Fruit fly (Drosophila melanogaster) whole organism, embryonic: Measurements from ENCODE around the gene CG45544.

Experiments
- ATbp ChIP-seq: fragments of 200-800 bp; sonication (Bioruptor generic); optimal IDR thresholded peaks from 2 replicates; lab custom pipeline; 2017; ENCODE audit warnings: missing biosample characterization, mild to moderate bottlenecking, missing genetic modification characterization, missing genetic modification reagents
- B-H2 ChIP-seq: fragments of 200-800 bp; sonication (Bioruptor generic); optimal IDR thresholded peaks from 2 replicates; lab custom pipeline; 2018; ENCODE audit warnings: missing biosample characterization, mild to moderate bottlenecking, missing genetic modification characterization
- Bgb ChIP-seq: fragments of 200-800 bp; sonication (Bioruptor generic); IDR thresholded peaks from 2 replicates; pipeline ENCODE4 v1.3.6; 2022; ENCODE audit warnings: missing biosample characterization, missing genetic modification characterization; ENCODE audit not compliant: partially characterized antibody
- CG10543 ChIP-seq: fragments of 200-800 bp; sonication (Bioruptor generic); optimal IDR thresholded peaks from 3 replicates; lab custom pipeline; 2017; ENCODE audit warnings: missing biosample characterization, mild to moderate bottlenecking, missing genetic modification characterization, moderate library complexity
- CG10654 ChIP-seq: fragments of 200-800 bp; sonication (Bioruptor generic); optimal IDR thresholded peaks from 2 replicates; lab custom pipeline; 2016; ENCODE audit warnings: missing biosample characterization, missing genetic modification characterization
- CG11456 ChIP-seq: fragments of 200-800 bp; sonication (Bioruptor generic); IDR thresholded peaks from 3 replicates; pipeline ENCODE4 v1.3.6; 2022; ENCODE audit warnings: missing biosample characterization, missing genetic modification characterization
- CG1233 ChIP-seq: fragments of 200-800 bp; sonication (Bioruptor generic); optimal IDR thresholded peaks from 4 replicates; lab custom pipeline; 2018; ENCODE audit warnings: missing biosample characterization, mild to moderate bottlenecking, missing genetic modification characterization
- CG1603 ChIP-seq: fragments of 200-800 bp; sonication (Bioruptor generic); optimal IDR thresholded peaks from 2 replicates; lab custom pipeline; 2019; ENCODE audit warnings: missing biosample characterization, mild to moderate bottlenecking, missing genetic modification characterization, moderate library complexity
- CG17912 ChIP-seq: fragments of 200-800 bp; sonication (Bioruptor generic); optimal IDR thresholded peaks from 2 replicates; lab custom pipeline; 2018; ENCODE audit warnings: missing biosample characterization, mild to moderate bottlenecking, missing genetic modification characterization
- CG18011 ChIP-seq: fragments of 200-800 bp; sonication (Bioruptor generic); optimal IDR thresholded peaks from 2 replicates; lab custom pipeline; 2017; ENCODE audit warnings: missing biosample characterization, missing genetic modification characterization, mild to moderate bottlenecking, moderate library complexity, missing genotype
- CG2889 ChIP-seq: fragments of 200-800 bp; sonication (Bioruptor generic); IDR thresholded peaks from 3 replicates; pipeline ENCODE4 v1.3.6; 2022; ENCODE audit warnings: missing biosample characterization, missing genetic modification characterization
- CG31224 ChIP-seq: fragments of 200-800 bp; sonication (Bioruptor generic); IDR thresholded peaks from 2 replicates; pipeline ENCODE4 v1.3.6; 2022; ENCODE audit warnings: missing biosample characterization, missing genetic modification characterization
- CG32532 ChIP-seq: fragments of 200-800 bp; sonication (Bioruptor generic); IDR thresholded peaks from 2 replicates; pipeline ENCODE4 v1.3.6; 2022; ENCODE audit warnings: missing biosample characterization, missing genetic modification characterization
- CG4282 ChIP-seq: fragments of 200-800 bp; sonication (Bioruptor generic); optimal IDR thresholded peaks from 2 replicates; lab custom pipeline; 2016; ENCODE audit warnings: missing biosample characterization, missing genetic modification characterization
- CG4617 ChIP-seq: fragments of 200-800 bp; sonication (Bioruptor generic); optimal IDR thresholded peaks from 3 replicates; lab custom pipeline; 2016; ENCODE audit warnings: missing biosample characterization, missing genetic modification characterization, borderline replicate concordance
- CG7745 ChIP-seq: fragments of 200-800 bp; sonication (Bioruptor generic); optimal IDR thresholded peaks from 2 replicates; lab custom pipeline; 2018; ENCODE audit warnings: missing biosample characterization, mild to moderate bottlenecking, missing genetic modification characterization, moderate library complexity
- CkIIα-i1 ChIP-seq: fragments of 200-800 bp; sonication (Bioruptor generic); IDR thresholded peaks from 2 replicates; pipeline ENCODE4 v1.3.6; 2022; ENCODE audit warnings: missing biosample characterization, missing genetic modification characterization
- Drgx ChIP-seq: fragments of 200-800 bp; sonication (Bioruptor generic); IDR thresholded peaks from 2 replicates; pipeline ENCODE4 v1.3.6; 2022; ENCODE audit warnings: missing biosample characterization, missing genetic modification characterization
- Hey ChIP-seq: fragments of 200-800 bp; sonication (Bioruptor generic); optimal IDR thresholded peaks from 3 replicates; lab custom pipeline; 2018; ENCODE audit warnings: missing biosample characterization, mild to moderate bottlenecking, missing genetic modification characterization
- HmgD ChIP-seq: fragments of 200-800 bp; sonication (Bioruptor generic); optimal IDR thresholded peaks from 3 replicates; lab custom pipeline; 2016; ENCODE audit warnings: missing biosample characterization, missing genetic modification characterization
- Kr ChIP-seq: fragments of 200-800 bp; sonication (Bioruptor generic); optimal IDR thresholded peaks from 2 replicates; lab custom pipeline; 2017; ENCODE audit warnings: missing biosample characterization, mild to moderate bottlenecking, missing genetic modification characterization
- Mes4 ChIP-seq: fragments of 200-800 bp; sonication (Bioruptor generic); optimal IDR thresholded peaks from 2 replicates; lab custom pipeline; 2016; ENCODE audit warnings: missing biosample characterization, missing genetic modification characterization
- Nf-YB ChIP-seq: fragments of 200-800 bp; sonication (Bioruptor generic); optimal IDR thresholded peaks from 3 replicates; lab custom pipeline; 2019; ENCODE audit warnings: missing biosample characterization, mild to moderate bottlenecking, missing genetic modification characterization, moderate library complexity
- Oaz ChIP-seq: fragments of 200-800 bp; sonication (Bioruptor generic); IDR thresholded peaks from 2 replicates; pipeline ENCODE4 v1.3.6; 2022; ENCODE audit warnings: missing biosample characterization, missing genetic modification characterization
- Oli ChIP-seq: fragments of 200-800 bp; sonication (Bioruptor generic); optimal IDR thresholded peaks from 2 replicates; lab custom pipeline; 2018; ENCODE audit warnings: missing biosample characterization, mild to moderate bottlenecking, missing genetic modification characterization, moderate library complexity
- Rx ChIP-seq: fragments of 200-800 bp; sonication (Bioruptor generic); IDR thresholded peaks from 2 replicates; pipeline ENCODE4 v1.3.6; 2022; ENCODE audit warnings: missing biosample characterization, missing genetic modification characterization
- Spps ChIP-seq: fragments of 200-800 bp; sonication (Bioruptor generic); optimal IDR thresholded peaks from 2 replicates; lab custom pipeline; 2018; ENCODE audit warnings: missing biosample characterization, mild to moderate bottlenecking, missing genetic modification characterization
- Taf1 ChIP-seq: fragments of 200-800 bp; sonication (Bioruptor generic); IDR thresholded peaks from 2 replicates; pipeline ENCODE4 v1.3.6; 2022; ENCODE audit warnings: missing biosample characterization, missing genetic modification characterization
- amos ChIP-seq: fragments of 200-800 bp; sonication (Bioruptor generic); IDR thresholded peaks from 2 replicates; pipeline ENCODE4 v1.3.6; 2022; ENCODE audit warnings: missing biosample characterization, missing genetic modification characterization; ENCODE audit not compliant: partially characterized antibody
- aop ChIP-seq: fragments of 200-800 bp; sonication (Bioruptor generic); IDR thresholded peaks from 2 replicates; pipeline ENCODE4 v1.3.6; 2022; ENCODE audit warnings: missing biosample characterization, missing genetic modification characterization
- ap ChIP-seq: fragments of 200-800 bp; sonication (Bioruptor generic); IDR thresholded peaks from 2 replicates; pipeline ENCODE4 v1.3.6; 2022; ENCODE audit warnings: missing biosample characterization, missing genetic modification characterization
- cas ChIP-seq: fragments of 200-800 bp; sonication (Bioruptor generic); IDR thresholded peaks from 2 replicates; pipeline ENCODE4 v1.3.6; 2022; ENCODE audit warnings: missing biosample characterization, missing genetic modification characterization
- crol ChIP-seq: fragments of 200-800 bp; sonication (Bioruptor generic); IDR thresholded peaks from 2 replicates; pipeline ENCODE4 v1.3.6; 2022; ENCODE audit warnings: missing biosample characterization, missing genetic modification characterization
- dpn ChIP-seq, 2 experiments: fragments of 200-800 bp; sonication (Bioruptor generic); optimal IDR thresholded peaks; 3 replicates each; lab custom pipeline; 2016; ENCODE audit warnings: missing biosample characterization in 2 of 2, missing genetic modification characterization in 2 of 2
- dysf ChIP-seq: fragments of 200-800 bp; sonication (Bioruptor generic); IDR thresholded peaks from 3 replicates; pipeline ENCODE4 v1.3.6; 2022; ENCODE audit warnings: missing biosample characterization, missing genetic modification characterization
- exex ChIP-seq: fragments of 200-800 bp; sonication (Bioruptor generic); optimal IDR thresholded peaks from 4 replicates; lab custom pipeline; 2018; ENCODE audit warnings: missing biosample characterization, mild to moderate bottlenecking, missing genetic modification characterization, moderate library complexity
- jing ChIP-seq: fragments of 200-800 bp; sonication (Bioruptor generic); optimal IDR thresholded peaks from 2 replicates; lab custom pipeline; 2018; ENCODE audit warnings: missing biosample characterization, mild to moderate bottlenecking, missing genetic modification characterization
- lbe ChIP-seq: fragments of 200-800 bp; sonication (Bioruptor generic); optimal IDR thresholded peaks from 2 replicates; lab custom pipeline; 2016; ENCODE audit warnings: missing biosample characterization, mild to moderate bottlenecking, missing genetic modification characterization
- nerfin-2 ChIP-seq: fragments of 200-800 bp; sonication (Bioruptor generic); IDR thresholded peaks from 2 replicates; pipeline ENCODE4 v1.3.6; 2022; ENCODE audit warnings: missing biosample characterization, missing genetic modification characterization; ENCODE audit not compliant: partially characterized antibody
- nmo ChIP-seq: fragments of 200-800 bp; sonication (Bioruptor generic); optimal IDR thresholded peaks from 2 replicates; lab custom pipeline; 2018; ENCODE audit warnings: missing biosample characterization, mild to moderate bottlenecking, missing genetic modification characterization, moderate library complexity
- org-1 ChIP-seq: fragments of 200-800 bp; sonication (Bioruptor generic); optimal IDR thresholded peaks from 2 replicates; lab custom pipeline; 2017; ENCODE audit warnings: missing biosample characterization, missing genetic modification characterization
- pan ChIP-seq, 4 experiments: fragments of >200 bp in 3 of 4; fragments of 200-800 bp in 1 of 4; sonication (Bioruptor generic) in 1 of 4; optimal IDR thresholded peaks in 3 of 4; IDR thresholded peaks in 1 of 4; 2 replicates each; pipeline versions ENCODE4 v1.3.6 to Lab custom; 2017 to 2022; ENCODE audit warnings: missing biosample characterization in 2 of 4, missing genetic modification characterization in 2 of 4, mixed read lengths in 1 of 4
- peb ChIP-seq: fragments of 200-800 bp; sonication (Bioruptor generic); IDR thresholded peaks from 2 replicates; pipeline ENCODE4 v1.3.6; 2022; ENCODE audit warnings: missing biosample characterization, missing genetic modification characterization
- prd ChIP-seq, 3 experiments: fragments of >200 bp in 2 of 3; fragments of 200-800 bp in 1 of 3; sonication (Bioruptor generic) in 1 of 3; optimal IDR thresholded peaks in 2 of 3; IDR thresholded peaks in 1 of 3; 2 replicates in 2 of 3; 3 replicates in 1 of 3; pipeline versions ENCODE4 v1.3.6 to Lab custom; 2017 to 2022; ENCODE audit warnings: missing biosample characterization in 1 of 3, missing genetic modification characterization in 1 of 3
- psq ChIP-seq: fragments of 200-800 bp; sonication (Bioruptor generic); optimal IDR thresholded peaks from 2 replicates; lab custom pipeline; 2017; ENCODE audit warnings: missing biosample characterization, missing genetic modification characterization
- ranshi ChIP-seq: fragments of 200-800 bp; sonication (Bioruptor generic); IDR thresholded peaks from 2 replicates; pipeline ENCODE4 v1.3.6; 2022; ENCODE audit warnings: missing biosample characterization, missing genetic modification characterization
- rib ChIP-seq: fragments of 200-800 bp; sonication (Bioruptor generic); IDR thresholded peaks from 2 replicates; pipeline ENCODE4 v1.3.6; 2022; ENCODE audit warnings: missing biosample characterization, missing genetic modification characterization
- row ChIP-seq: fragments of 200-800 bp; sonication (Bioruptor generic); IDR thresholded peaks from 3 replicates; pipeline ENCODE4 v1.3.6; 2022; ENCODE audit warnings: missing biosample characterization, missing genetic modification characterization
- tll ChIP-seq, 2 experiments: fragments of 200-800 bp in 1 of 2; fragments of >200 bp in 1 of 2; sonication (Bioruptor generic) in 1 of 2; optimal IDR thresholded peaks; 2 replicates each; lab custom pipeline; 2017 to 2019; ENCODE audit warnings: missing biosample characterization in 2 of 2, missing genetic modification characterization in 2 of 2, mild to moderate bottlenecking in 1 of 2, moderate library complexity in 1 of 2

Gene CG45544

dm6 chr3R:29230552-29231102 lies 25.7 kb upstream of the CG45544 start (continued):
- TF ChIP-seq dpn (GFP tag; optimal IDR thresholded peaks at IDR 0.05; lab: Kevin White, UChicago) (no peak), psq (GFP tag; lab: Kevin White, UChicago) (no peak), dysf (peak; percentile 24; the same call in 1 of the 3 replicates), B-H2 (GFP tag; lab: Kevin White, UChicago) (no peak), Rx (GFP tag; lab: Robert Waterston, UW) (0 out of 2 replicates have a peak, but pooled peaks have one; percentile 5), tll (GFP tag; optimal IDR thresholded peaks at IDR 0.05; lab: Kevin White, UChicago) (no peak), Hey (tag; lab: Kevin White, UChicago) (no peak), CG2889 (no peak), amos (GFP tag; lab: Robert Waterston, UW) (no peak), Drgx (GFP tag; lab: Robert Waterston, UW) (no peak), peb (GFP tag; lab: Robert Waterston, UW) (no peak), Nf-YB (GFP tag; lab: Kevin White, UChicago) (no peak), CG31224 (GFP tag; lab: Robert Waterston, UW) (no peak; the same call in 1 of the 2 replicates), crol (GFP tag; lab: Robert Waterston, UW) (no peak), Bgb (GFP tag; lab: Robert Waterston, UW) (no peak), ATbp (GFP tag; lab: Kevin White, UChicago) (no peak), aop (GFP tag; lab: Robert Waterston, UW) (no peak), HmgD (GFP tag; lab: Kevin White, UChicago) (no peak), org-1 (no peak), Mes4 (GFP tag; lab: Kevin White, UChicago) (no peak), nerfin-2 (GFP tag; lab: Robert Waterston, UW) (no peak), row (GFP tag; lab: Robert Waterston, UW) (peak; percentile 65), CG10543 (GFP tag; lab: Kevin White, UChicago) (no peak), CG32532 (peak; percentile 68), Oli (no peak), jing (GFP tag; lab: Kevin White, UChicago) (no peak), cas (GFP tag; lab: Robert Waterston, UW) (peak; percentile 65), CG4617 (no peak), Taf1 (GFP tag; lab: Robert Waterston, UW) (no peak), CG1603 (tag; lab: Kevin White, UChicago) (no peak), CG11456 (peak; percentile 51; the same call in 1 of the 3 replicates), CkIIα-i1 (GFP tag; lab: Robert Waterston, UW) (no peak), Spps (tag; lab: Kevin White, UChicago) (no peak), CG4282 (no peak), ranshi (GFP tag; lab: Robert Waterston, UW) (peak; percentile 50; the same call in 1 of the 2 replicates), CG1233 (no peak), nmo (GFP tag; lab: Kevin White, UChicago) (no peak), exex (tag; lab: Kevin White, UChicago) (peak; percentile 84), CG18011 (no peak), rib (GFP tag; lab: Robert Waterston, UW) (no peak), ap (no peak), CG17912 (GFP tag; lab: Kevin White, UChicago) (no peak), prd (optimal IDR thresholded peaks at IDR 0.05; lab: Kevin White, UChicago) (no peak), prd (GFP tag; IDR thresholded peaks at IDR 0.05; lab: Robert Waterston, UW) (0 out of 3 replicates have a peak, but pooled peaks have one; percentile 11), CG10654 (GFP tag; lab: Kevin White, UChicago) (no peak), Oaz (no peak), CG7745 (tag; lab: Kevin White, UChicago) (no peak), Kr (GFP tag; lab: Kevin White, UChicago) (no peak), pan (optimal IDR thresholded peaks at IDR 0.05; lab: Kevin White, UChicago) (no peak), pan (GFP tag; optimal IDR thresholded peaks at IDR 0.05 in 1 of 2, IDR thresholded peaks at IDR 0.05 in 1 of 2) (no peak), lbe (GFP tag; lab: Kevin White, UChicago) (no peak)
